Fruit fly (Drosophila melanogaster) whole organism, prepupa: ENCODE results near the gene H.

Source experiments
- Blimp-1 ChIP-seq: fragments of 200-800 bp; sonication (Bioruptor generic); optimal IDR thresholded peaks from 3 replicates; lab custom pipeline; 2017; ENCODE audit warnings: missing biosample characterization, missing genetic modification characterization, mild to moderate bottlenecking, moderate library complexity, missing genetic modification reagents
- CG10631 ChIP-seq: fragments of 200-800 bp; sonication (Bioruptor generic); optimal IDR thresholded peaks from 2 replicates; lab custom pipeline; 2016; ENCODE audit warnings: missing biosample characterization, missing genetic modification characterization
- CG11902 ChIP-seq: fragments of 200-800 bp; sonication (Bioruptor generic); optimal IDR thresholded peaks from 3 replicates; lab custom pipeline; 2016; ENCODE audit warnings: missing biosample characterization, missing genetic modification characterization
- CG15336 ChIP-seq: fragments of 200-800 bp; sonication (Bioruptor generic); IDR thresholded peaks from 2 replicates; pipeline ENCODE4 v1.3.6; 2022; ENCODE audit warnings: missing biosample characterization, missing genetic modification characterization
- CG16779 ChIP-seq: fragments of 200-800 bp; sonication (Bioruptor generic); optimal IDR thresholded peaks from 3 replicates; lab custom pipeline; 2017; ENCODE audit warnings: missing biosample characterization, mild to moderate bottlenecking, missing genetic modification characterization
- CG32006 ChIP-seq: fragments of 200-800 bp; sonication (Bioruptor generic); optimal IDR thresholded peaks from 3 replicates; lab custom pipeline; 2017; ENCODE audit warnings: missing biosample characterization, mild to moderate bottlenecking, missing genetic modification characterization
- CG34406 ChIP-seq: fragments of 200-800 bp; sonication (Bioruptor generic); optimal IDR thresholded peaks from 3 replicates; lab custom pipeline; 2016; ENCODE audit warnings: missing biosample characterization, missing genetic modification characterization
- CG3919 ChIP-seq: fragments of 200-800 bp; sonication (Bioruptor generic); optimal IDR thresholded peaks from 3 replicates; lab custom pipeline; 2016; ENCODE audit warnings: missing biosample characterization, missing genetic modification characterization
- CG6276 ChIP-seq: fragments of 200-800 bp; sonication (Bioruptor generic); optimal IDR thresholded peaks from 2 replicates; lab custom pipeline; 2017; ENCODE audit warnings: missing biosample characterization, mild to moderate bottlenecking, missing genetic modification characterization
- CG6854 ChIP-seq: fragments of 200-800 bp; sonication (Bioruptor generic); optimal IDR thresholded peaks from 2 replicates; lab custom pipeline; 2017; ENCODE audit warnings: missing biosample characterization, mild to moderate bottlenecking, missing genetic modification characterization
- CG7368 ChIP-seq: fragments of 200-800 bp; sonication (Bioruptor generic); optimal IDR thresholded peaks from 3 replicates; lab custom pipeline; 2016; ENCODE audit warnings: missing biosample characterization, missing genetic modification characterization
- CG8119 ChIP-seq: fragments of 200-800 bp; sonication (Bioruptor generic); IDR thresholded peaks from 3 replicates; pipeline ENCODE4 v1.3.6; 2022; ENCODE audit warnings: missing biosample characterization, missing genetic modification characterization
- CG8319 ChIP-seq: fragments of 200-800 bp; sonication (Bioruptor generic); optimal IDR thresholded peaks from 3 replicates; lab custom pipeline; 2016; ENCODE audit warnings: missing biosample characterization, missing genetic modification characterization
- CG8632 ChIP-seq: fragments of 200-800 bp; sonication (Bioruptor generic); optimal IDR thresholded peaks from 3 replicates; lab custom pipeline; 2016; ENCODE audit warnings: missing biosample characterization, missing genetic modification characterization
- CG9139 ChIP-seq: fragments of 200-800 bp; sonication (Bioruptor generic); optimal IDR thresholded peaks from 3 replicates; lab custom pipeline; 2017; ENCODE audit warnings: missing biosample characterization, mild to moderate bottlenecking, missing genetic modification characterization
- Eip75B ChIP-seq: fragments of 200-800 bp; sonication (Bioruptor generic); optimal IDR thresholded peaks from 3 replicates; lab custom pipeline; 2016; ENCODE audit warnings: missing biosample characterization, missing genetic modification characterization
- Eip78C ChIP-seq: fragments of 200-800 bp; sonication (Bioruptor generic); peaks from one replicate; lab custom pipeline; 2016; ENCODE audit warnings: missing biosample characterization, missing genetic modification characterization
- Hr38 ChIP-seq: sonication (Bioruptor generic); optimal IDR thresholded peaks from 2 replicates; lab custom pipeline; 2016; ENCODE audit warnings: missing biosample characterization, missing genetic modification characterization
- Hr39 ChIP-seq: fragments of 200-800 bp; sonication (Bioruptor generic); optimal IDR thresholded peaks from 2 replicates; lab custom pipeline; 2016; ENCODE audit warnings: missing biosample characterization, missing genetic modification characterization
- Lpt ChIP-seq: fragments of 200-800 bp; sonication (Bioruptor generic); optimal IDR thresholded peaks from 3 replicates; lab custom pipeline; 2016; ENCODE audit warnings: missing biosample characterization, missing genetic modification characterization
- OdsH ChIP-seq: fragments of 200-800 bp; sonication (Bioruptor generic); optimal IDR thresholded peaks from 3 replicates; lab custom pipeline; 2016; ENCODE audit warnings: missing biosample characterization, missing genetic modification characterization
- Sox102F ChIP-seq: fragments of 200-800 bp; sonication (Bioruptor generic); optimal IDR thresholded peaks from 2 replicates; lab custom pipeline; 2016; ENCODE audit warnings: missing biosample characterization, mild to moderate bottlenecking, missing genetic modification characterization
- Sox14 ChIP-seq: fragments of 200-800 bp; sonication (Bioruptor generic); optimal IDR thresholded peaks from 3 replicates; lab custom pipeline; 2016; ENCODE audit warnings: missing biosample characterization, missing genetic modification characterization
- Sox15 ChIP-seq: fragments of 200-800 bp; sonication (Bioruptor generic); optimal IDR thresholded peaks from 3 replicates; lab custom pipeline; 2016; ENCODE audit warnings: missing biosample characterization, missing genetic modification characterization
- achi ChIP-seq: fragments of 200-800 bp; sonication (Bioruptor generic); optimal IDR thresholded peaks from 3 replicates; lab custom pipeline; 2016; ENCODE audit warnings: missing biosample characterization, missing genetic modification characterization
- acj6 ChIP-seq: fragments of 200-800 bp; sonication (Bioruptor generic); optimal IDR thresholded peaks from 3 replicates; lab custom pipeline; 2016; ENCODE audit warnings: missing biosample characterization, missing genetic modification characterization
- dac ChIP-seq: fragments of 200-800 bp; sonication (Bioruptor generic); optimal IDR thresholded peaks from 2 replicates; lab custom pipeline; 2017; ENCODE audit warnings: missing biosample characterization, mild to moderate bottlenecking, missing genetic modification characterization
- dsx ChIP-seq: fragments of 200-800 bp; optimal IDR thresholded peaks from 3 replicates; lab custom pipeline; 2019; ENCODE audit warnings: missing biosample characterization, mild to moderate bottlenecking, missing genetic modification characterization, moderate library complexity; ENCODE audit not compliant: poor library complexity, severe bottlenecking
- esn ChIP-seq: fragments of 200-800 bp; sonication (Bioruptor generic); optimal IDR thresholded peaks from 2 replicates; lab custom pipeline; 2016; ENCODE audit warnings: missing biosample characterization, mild to moderate bottlenecking, missing genetic modification characterization, moderate library complexity
- fd59A ChIP-seq: fragments of 200-800 bp; sonication (Bioruptor generic); optimal IDR thresholded peaks from 2 replicates; lab custom pipeline; 2017; ENCODE audit warnings: missing biosample characterization, mild to moderate bottlenecking, missing genetic modification characterization, missing genetic modification reagents
- lz ChIP-seq: fragments of 200-800 bp; sonication (Bioruptor generic); optimal IDR thresholded peaks from 3 replicates; lab custom pipeline; 2016; ENCODE audit warnings: missing biosample characterization, missing genetic modification characterization
- net ChIP-seq: fragments of 200-800 bp; sonication (Bioruptor generic); optimal IDR thresholded peaks from 3 replicates; lab custom pipeline; 2016; ENCODE audit warnings: missing biosample characterization, missing genetic modification characterization
- pdm3 ChIP-seq: fragments of 200-800 bp; sonication (Bioruptor generic); optimal IDR thresholded peaks from 3 replicates; lab custom pipeline; 2016; ENCODE audit warnings: missing biosample characterization, missing genetic modification characterization
- salr ChIP-seq, 2 experiments: fragments of 200-800 bp; sonication (Bioruptor generic); optimal IDR thresholded peaks; 3 replicates each; lab custom pipeline; 2016 to 2018; ENCODE audit warnings: missing biosample characterization in 2 of 2, missing genetic modification characterization in 2 of 2, mild to moderate bottlenecking in 1 of 2
- ss ChIP-seq, 2 experiments: fragments of 200-800 bp; sonication (Bioruptor generic); optimal IDR thresholded peaks; 2 replicates in 1 of 2; 3 replicates in 1 of 2; lab custom pipeline; 2017 to 2018; ENCODE audit warnings: mild to moderate bottlenecking in 2 of 2, missing biosample characterization in 2 of 2, missing genetic modification characterization in 2 of 2, moderate library complexity in 1 of 2
- topi ChIP-seq: fragments of 200-800 bp; sonication (Bioruptor generic); optimal IDR thresholded peaks from 3 replicates; lab custom pipeline; 2016; ENCODE audit warnings: missing biosample characterization, missing genetic modification characterization
- vri ChIP-seq: fragments of 200-800 bp; sonication (Bioruptor generic); optimal IDR thresholded peaks from 3 replicates; lab custom pipeline; 2016; ENCODE audit warnings: missing biosample characterization, mild to moderate bottlenecking, missing genetic modification characterization

H gene

DNA sequence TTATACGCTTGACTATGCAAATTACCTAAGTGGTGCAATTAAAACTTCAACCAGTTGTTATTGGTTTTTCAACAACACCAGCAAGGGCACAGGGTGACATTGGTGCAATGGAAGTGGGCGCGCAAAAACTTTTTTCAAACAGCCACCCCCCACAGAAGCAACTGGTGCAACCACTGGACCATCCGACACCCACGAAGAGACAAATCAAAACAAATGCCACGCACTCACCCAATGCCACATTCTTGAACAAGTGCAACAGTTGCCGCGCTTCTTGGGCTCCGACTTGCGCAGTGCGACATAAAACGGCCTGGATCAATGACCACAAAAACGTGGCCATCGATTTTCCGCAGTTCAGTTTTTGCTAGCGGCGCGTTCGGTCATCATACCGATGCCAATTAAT is 14.0 kb downstream of the H start:
- TF ChIP-seq vri (GFP tag; lab: Kevin White, UChicago), result no peak
- no peak for TF ChIP-seq Eip75B (GFP tag; lab: Kevin White, UChicago)
- TF ChIP-seq dsx (GFP tag; lab: Kevin White, UChicago), result no peak
- TF ChIP-seq Blimp-1 (GFP tag; lab: Kevin White, UChicago), result no peak
- no peak for TF ChIP-seq Eip78C
- TF ChIP-seq achi, result no peak

DNA sequence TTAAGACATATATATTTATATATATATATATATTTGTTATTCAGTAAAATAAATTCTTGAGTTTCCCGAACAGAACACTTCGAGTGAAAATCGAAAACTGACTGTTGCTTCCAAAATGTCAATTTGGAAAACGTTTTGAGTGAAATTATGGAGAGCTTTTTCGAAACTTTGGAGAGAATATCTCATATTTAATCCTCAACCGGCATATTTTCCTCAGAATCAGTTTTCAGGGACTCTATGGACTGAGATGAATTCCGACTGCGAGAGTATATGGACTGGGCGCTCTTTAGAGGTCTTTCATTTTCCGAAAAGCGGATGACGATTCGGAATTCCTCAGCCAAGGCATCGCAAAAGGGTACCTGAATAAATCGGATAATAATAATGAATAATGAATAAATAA is 26.9 kb downstream of the H start, which contains the start of gene GluRIIE:
Gene GluRIIE, minus strand, starts transcription at position 101 of the 400 bp plus-strand sequence.
- TF ChIP-seq topi, result no peak
- no peak for TF ChIP-seq CG10631
- no peak for TF ChIP-seq Hr39 (GFP tag; lab: Kevin White, UChicago)
- no peak for TF ChIP-seq lz (GFP tag; lab: Kevin White, UChicago)
- no peak for TF ChIP-seq Hr38 (GFP tag; lab: Kevin White, UChicago)
- no peak for TF ChIP-seq CG8319 (GFP tag; lab: Kevin White, UChicago)

- no peak for TF ChIP-seq Lpt (GFP tag; lab: Kevin White, UChicago)
- TF ChIP-seq lz (GFP tag; lab: Kevin White, UChicago), result no peak
- no peak for TF ChIP-seq ss (GFP tag; optimal IDR thresholded peaks at IDR 0.05; lab: Kevin White, UChicago)
- TF ChIP-seq salr (GFP tag; optimal IDR thresholded peaks at IDR 0.05; lab: Kevin White, UChicago), result no peak
- TF ChIP-seq CG11902, result no peak
- no peak for TF ChIP-seq CG16779 (tag; lab: Kevin White, UChicago)
- no peak for TF ChIP-seq Blimp-1 (GFP tag; lab: Kevin White, UChicago)
- TF ChIP-seq CG34406 (GFP tag; lab: Kevin White, UChicago), result no peak
- no peak for TF ChIP-seq Sox14 (GFP tag; lab: Kevin White, UChicago)
- no peak for TF ChIP-seq CG32006
- TF ChIP-seq acj6, result no peak
- no peak for TF ChIP-seq CG15336 (GFP tag; lab: Robert Waterston, UW)
- no peak for TF ChIP-seq Hr38 (GFP tag; lab: Kevin White, UChicago)
- TF ChIP-seq CG7368 (GFP tag; lab: Kevin White, UChicago), result no peak
- TF ChIP-seq, all 60 proteins: peak for 0
These were observed 30.6 kb downstream of the H start, which contains the start of gene GluRIID for dm6 chr3R:20652350-20652749. TSS of gene GluRIID (minus strand) at chr3R:20652450.

- no peak for TF ChIP-seq CG8632 (GFP tag; lab: Kevin White, UChicago)
- TF ChIP-seq achi, result no peak
- no peak for TF ChIP-seq fd59A (GFP tag; lab: Kevin White, UChicago)
- peak; percentile 12 for TF ChIP-seq CG3919 (GFP tag; lab: Kevin White, UChicago)
- no peak for TF ChIP-seq ss (GFP tag; optimal IDR thresholded peaks at IDR 0.05; lab: Kevin White, UChicago)
These were observed 34.9 kb downstream of the H start for dm6 chr3R:20656649-20657048.

DNA sequence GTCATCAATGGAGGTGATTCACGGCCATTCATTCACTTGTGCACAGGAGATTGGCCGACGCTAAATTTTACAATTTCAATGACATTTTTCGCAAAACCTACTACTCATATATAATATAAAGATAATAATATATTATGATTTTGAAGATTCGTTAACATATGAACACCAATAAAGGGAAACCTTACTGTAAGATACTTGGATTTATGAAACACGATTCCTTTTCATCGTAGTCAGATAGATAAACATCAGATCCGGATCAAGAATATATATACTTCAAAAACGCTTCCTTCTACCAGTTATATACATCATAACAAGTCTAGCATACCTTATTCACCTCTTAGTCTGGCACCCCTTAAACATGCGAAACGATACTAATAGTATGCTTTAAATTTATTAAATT is 38.1 kb downstream of the H start, which contains the start of gene Nep4:
Gene Nep4, minus strand, starts transcription at position 101 of the 400 bp plus-strand sequence.
- no peak for TF ChIP-seq Sox102F (GFP tag; lab: Kevin White, UChicago)
- TF ChIP-seq CG3919 (GFP tag; lab: Kevin White, UChicago), result no peak
- TF ChIP-seq CG32006, result no peak
- TF ChIP-seq pdm3, result no peak
- no peak for TF ChIP-seq dac
- no peak for TF ChIP-seq net (GFP tag; lab: Kevin White, UChicago)
- TF ChIP-seq Eip75B (GFP tag; lab: Kevin White, UChicago), result no peak
- TF ChIP-seq OdsH (GFP tag; lab: Kevin White, UChicago), result no peak
- no peak for TF ChIP-seq Eip78C
- TF ChIP-seq CG6276, result no peak
- TF ChIP-seq CG9139 (GFP tag; lab: Kevin White, UChicago), result no peak
- no peak for TF ChIP-seq CG8119
- TF ChIP-seq Sox15 (GFP tag; lab: Kevin White, UChicago), result no peak
- no peak for TF ChIP-seq CG6854 (GFP tag; lab: Kevin White, UChicago)
- no peak for TF ChIP-seq esn (GFP tag; lab: Kevin White, UChicago)
